Fruit fly (Drosophila melanogaster) whole organism, pupa: Measurements from ENCODE around the gene CG7120.

Experiments used
- CG8301 ChIP-seq: fragments of 200-800 bp; sonication (Bioruptor generic); optimal IDR thresholded peaks from 2 replicates; lab custom pipeline; 2018; ENCODE audit warnings: missing biosample characterization, mild to moderate bottlenecking, missing genetic modification characterization
- EcR ChIP-seq: fragments of 200-800 bp; sonication (Bioruptor generic); optimal IDR thresholded peaks from 3 replicates; lab custom pipeline; 2019; ENCODE audit warnings: missing biosample characterization, missing genetic modification characterization, mild to moderate bottlenecking, moderate library complexity, missing genetic modification reagents

DNA sequence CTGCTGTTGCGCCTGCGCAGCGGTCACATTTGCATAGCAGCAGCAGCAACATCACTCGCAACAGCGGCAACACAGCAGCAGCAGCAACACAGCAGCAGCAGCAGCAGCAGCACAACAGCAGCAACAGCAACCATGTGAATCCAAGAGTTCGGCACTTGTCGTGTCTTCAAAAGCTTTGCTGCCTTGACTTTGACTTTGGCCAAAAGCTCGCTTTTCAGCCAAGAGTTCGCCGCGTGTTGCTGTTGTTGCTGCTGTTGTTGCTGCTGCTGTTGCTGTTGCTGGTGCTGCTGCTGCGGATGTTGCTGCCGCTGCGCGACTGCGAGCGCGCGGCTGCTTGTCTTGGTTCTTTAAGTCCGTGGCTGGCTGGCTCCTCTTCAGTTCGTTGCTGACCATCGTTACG, 23.8 kb upstream of the CG7120 start, which contains the start of gene ImpE1:
- no peak for TF ChIP-seq EcR (GFP tag; lab: Kevin White, UChicago)
- no peak for TF ChIP-seq CG8301 (tag; lab: Kevin White, UChicago)
